Fruit fly (Drosophila melanogaster): ENCODE data around the gene geko.

DNA sequence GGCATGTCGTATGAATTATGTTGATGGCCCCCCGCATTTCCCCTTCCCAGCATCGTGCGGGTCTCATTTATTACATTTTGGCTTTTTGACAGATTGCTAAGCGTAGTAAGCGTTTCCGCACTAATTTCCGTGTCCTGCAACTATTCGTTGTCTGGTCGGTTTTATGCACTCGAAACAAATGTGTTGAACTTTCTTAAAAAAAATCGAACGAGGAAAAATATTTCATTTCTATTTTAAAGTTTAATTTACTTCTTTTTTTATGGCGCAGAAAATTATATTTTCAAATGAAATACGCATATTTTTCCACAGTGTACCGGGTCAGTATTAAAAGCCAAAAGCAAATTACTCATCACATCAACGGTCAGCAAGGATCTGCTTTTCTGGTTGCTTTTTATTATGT is 25.6 kb downstream of the geko start:
- TF ChIP-seq Rel (GFP tag; optimal IDR thresholded peaks at IDR 0.05) (no peak), Rel (tag; optimal IDR thresholded peaks at IDR 0.05) (no peak), usp (GFP tag; optimal IDR thresholded peaks at IDR 0.05) (no peak), ey (GFP tag; optimal IDR thresholded peaks at IDR 0.05) (no peak), Abd-B (GFP tag; optimal IDR thresholded peaks at IDR 0.05) (no peak), br (GFP tag; optimal IDR thresholded peaks at IDR 0.05) (no peak), Dif (GFP tag; optimal IDR thresholded peaks at IDR 0.05; ENCODE audit: partially characterized antibody) (no peak), h (GFP tag; optimal IDR thresholded peaks at IDR 0.05) (no peak), HLH106 (tag; optimal IDR thresholded peaks at IDR 0.05) (no peak)
